Fruit fly (Drosophila melanogaster): Measurements from ENCODE around the gene VhaPPA1-1.

Gene VhaPPA1-1

dm6 chr3R:14886011-14886534 lies 17.8 kb downstream of the VhaPPA1-1 start, which contains the start of the genes Rrp6, CG33331 and CG33332 (continued):
- TF ChIP-seq Hr51 (GFP tag; optimal IDR thresholded peaks at IDR 0.05) (peak in 1 of 2 experiments; percentile 69), CG11695 (GFP tag; IDR thresholded peaks at IDR 0.05) (peak; percentile 64; the same call in 2 of the 3 replicates), B-H1 (GFP tag; IDR thresholded peaks at IDR 0.05) (no peak), CG17359 (tag; optimal IDR thresholded peaks at IDR 0.05) (peak; percentile 68), CkIIα-i1 (GFP tag; IDR thresholded peaks at IDR 0.05) (no peak), CG1832 (GFP tag; optimal IDR thresholded peaks at IDR 0.05) (no peak), CG7839 (tag; optimal IDR thresholded peaks at IDR 0.05) (no peak), Ptx1 (GFP tag; IDR thresholded peaks at IDR 0.05) (peak; percentile 57), CG10565 (GFP tag; optimal IDR thresholded peaks at IDR 0.05) (no peak), CG17802 (tag; optimal IDR thresholded peaks at IDR 0.05) (no peak), CG12071 (GFP tag; optimal IDR thresholded peaks at IDR 0.05) (peak; percentile 33), NFAT (GFP tag; IDR thresholded peaks at IDR 0.05) (peak; percentile 62), CG1647 (GFP tag; optimal IDR thresholded peaks at IDR 0.05) (peak; percentile 26), CG8765 (GFP tag; IDR thresholded peaks at IDR 0.05) (no peak), B-H2 (GFP tag; optimal IDR thresholded peaks at IDR 0.05) (peak; percentile 88), CG3065 (GFP tag; optimal IDR thresholded peaks at IDR 0.05) (peak; percentile 36), sima (GFP tag; optimal IDR thresholded peaks at IDR 0.05) (no peak), CG7786 (GFP tag; optimal IDR thresholded peaks at IDR 0.05) (peak; percentile 65), CG11398 (GFP tag; optimal IDR thresholded peaks at IDR 0.05) (no peak), fd102C (GFP tag; optimal IDR thresholded peaks at IDR 0.05) (no peak), Myb (GFP tag; optimal IDR thresholded peaks at IDR 0.05) (peak; percentile 43), chinmo (GFP tag; IDR thresholded peaks at IDR 0.05; ENCODE audit: partially characterized antibody) (0 out of 4 replicates have a peak, but pooled peaks have one; percentile 52), Drgx (GFP tag; IDR thresholded peaks at IDR 0.05) (peak; percentile 43), CG7271 (tag; optimal IDR thresholded peaks at IDR 0.05) (no peak), dpn (GFP tag; optimal IDR thresholded peaks at IDR 0.05) (peak; percentile 67 to 80), ind (GFP tag; optimal IDR thresholded peaks at IDR 0.05) (peak; percentile 83), lmd (GFP tag; IDR thresholded peaks at IDR 0.05) (peak; percentile 56; the same call in 1 of the 2 replicates), bsh (GFP tag; optimal IDR thresholded peaks at IDR 0.05) (peak in 1 of 2 experiments; percentile 63), CG9797 (GFP tag; optimal IDR thresholded peaks at IDR 0.05) (peak; percentile 3), CG32532 (GFP tag; IDR thresholded peaks at IDR 0.05) (peak; percentile 74), oc (tag; optimal IDR thresholded peaks at IDR 0.05) (no peak), croc (GFP tag; conservative IDR thresholded peaks at IDR 0.05) (no peak; the same call in 2 of the 3 replicates), so (GFP tag; IDR thresholded peaks at IDR 0.05) (peak; percentile 69; the same call in 2 of the 3 replicates), vfl (GFP tag; optimal IDR thresholded peaks at IDR 0.05) (peak; percentile 61), lola (GFP tag; optimal IDR thresholded peaks at IDR 0.05) (peak in 1 of 3 experiments; percentile 69), grau (tag; optimal IDR thresholded peaks at IDR 0.05) (peak; percentile 80), pita (GFP tag; optimal IDR thresholded peaks at IDR 0.05) (no peak), Atf-2 (GFP tag; optimal IDR thresholded peaks at IDR 0.05) (peak; percentile 35), CG12391 (tag; optimal IDR thresholded peaks at IDR 0.05) (peak; percentile 83), CG1529 (GFP tag; optimal IDR thresholded peaks at IDR 0.05) (no peak), hkb (optimal IDR thresholded peaks at IDR 0.05) (no peak), hkb (GFP tag; IDR thresholded peaks at IDR 0.05) (0 out of 2 replicates have a peak, but pooled peaks have one; percentile 35), usp (GFP tag; optimal IDR thresholded peaks at IDR 0.05) (no peak), CG11723 (GFP tag; optimal IDR thresholded peaks at IDR 0.05) (peak; percentile 55), Mrtf (GFP tag; IDR thresholded peaks at IDR 0.05) (no peak), Fer3 (tag; optimal IDR thresholded peaks at IDR 0.05) (peak; percentile 69), CG8281 (tag; optimal IDR thresholded peaks at IDR 0.05) (no peak), wor (GFP tag; IDR thresholded peaks at IDR 0.05) (0 out of 2 replicates have a peak, but pooled peaks have one; percentile 22), p53 (GFP tag; optimal IDR thresholded peaks at IDR 0.05) (peak; percentile 7), CG4404 (GFP tag; IDR thresholded peaks at IDR 0.05) (peak; percentile 55)

All from whole organism, embryonic.